Worm (Caenorhabditis elegans) whole organism, L1 larva: ENCODE results near the gene nlg-1.
A peak's percentile ranks its signal among the peaks of the same experiment; 100 is the strongest.

ENCODE experiments used
- C34B4.2 ChIP-seq: sonication (generic microtip); optimal IDR thresholded peaks from 2 replicates; lab custom pipeline; 2017; ENCODE audit warnings: mild to moderate bottlenecking, missing genetic modification characterization, missing compliant biosample characterization
- F16B12.6 ChIP-seq: fragments of 150-350 bp; optimal IDR thresholded peaks from 2 replicates; lab custom pipeline; 2014; ENCODE audit warnings: missing biosample characterization, missing genetic modification characterization
- Y116A8C.19 ChIP-seq: sonication (generic microtip); optimal IDR thresholded peaks from 2 replicates; lab custom pipeline; 2016; ENCODE audit warnings: missing compliant biosample characterization, missing genetic modification characterization, borderline replicate concordance
- ama-1 ChIP-seq: fragments of 150-350 bp; optimal IDR thresholded peaks from 2 replicates; lab custom pipeline; 2014
- blmp-1 ChIP-seq: fragments of 150-350 bp; optimal IDR thresholded peaks from 2 replicates; lab custom pipeline; 2014; ENCODE audit warnings: missing biosample characterization, missing genetic modification characterization
- ceh-63 ChIP-seq: fragments of 200-800 bp; sonication (Bioruptor generic); optimal IDR thresholded peaks from 2 replicates; lab custom pipeline; 2018; ENCODE audit warnings: mild to moderate bottlenecking, missing genetic modification characterization, missing compliant biosample characterization
- ceh-82 ChIP-seq, 3 experiments: fragments of 150-350 bp in 1 of 3; sonication (generic microtip) in 2 of 3; optimal IDR thresholded peaks; 2 replicates each; lab custom pipeline; 2014 to 2017; ENCODE audit warnings: missing biosample characterization in 3 of 3, missing genetic modification characterization in 3 of 3
- ceh-88 ChIP-seq: fragments of 200-800 bp; sonication (Bioruptor generic); IDR thresholded peaks from 2 replicates; pipeline ENCODE4 v1.3.6; 2022; ENCODE audit warnings: missing genetic modification characterization, missing compliant biosample characterization
- ceh-90 ChIP-seq: sonication (generic microtip); optimal IDR thresholded peaks from 2 replicates; lab custom pipeline; 2016; ENCODE audit warnings: missing genetic modification characterization, missing compliant biosample characterization
- egl-13 ChIP-seq: sonication (generic microtip); optimal IDR thresholded peaks from 2 replicates; lab custom pipeline; 2016; ENCODE audit warnings: missing genotype, missing genetic modification reagents, missing genetic modification characterization, missing compliant biosample characterization
- egl-27 ChIP-seq, 2 experiments: fragments of 150-350 bp in 1 of 2; sonication (generic microtip); optimal IDR thresholded peaks; 3 replicates each; lab custom pipeline; 2017 to 2018; ENCODE audit warnings: missing biosample characterization in 2 of 2, missing genetic modification characterization in 2 of 2, missing genetic modification reagents in 2 of 2
- ets-5 ChIP-seq: fragments of 200-800 bp; sonication (Bioruptor generic); IDR thresholded peaks from 2 replicates; pipeline ENCODE4 v1.3.6; 2022; ENCODE audit warnings: missing genetic modification characterization, missing compliant biosample characterization
- fkh-10 ChIP-seq: sonication (generic microtip); optimal IDR thresholded peaks from 2 replicates; lab custom pipeline; 2017; ENCODE audit warnings: missing biosample characterization, missing genetic modification reagents, missing genetic modification characterization
- fkh-8 ChIP-seq: sonication (generic microtip); optimal IDR thresholded peaks from 2 replicates; lab custom pipeline; 2016; ENCODE audit warnings: mild to moderate bottlenecking, missing genetic modification characterization, missing compliant biosample characterization
- fos-1 ChIP-seq: fragments of 150-350 bp; optimal IDR thresholded peaks from 2 replicates; lab custom pipeline; 2014; ENCODE audit warnings: missing biosample characterization, missing genetic modification characterization
- grh-1 ChIP-seq: fragments of 200-800 bp; sonication (Bioruptor generic); IDR thresholded peaks from 2 replicates; pipeline ENCODE4 v1.3.6; 2022; ENCODE audit warnings: missing genetic modification reagents, missing genetic modification characterization, missing compliant biosample characterization
- hlh-4 ChIP-seq: sonication (generic microtip); optimal IDR thresholded peaks from 2 replicates; lab custom pipeline; 2016; ENCODE audit warnings: mild to moderate bottlenecking, missing genetic modification characterization, missing compliant biosample characterization
- hpl-2 ChIP-seq: fragments of 150-350 bp; optimal IDR thresholded peaks from 2 replicates; lab custom pipeline; 2014; ENCODE audit warnings: missing biosample characterization, missing genetic modification reagents, missing genetic modification characterization
- irx-1 ChIP-seq: sonication (generic microtip); optimal IDR thresholded peaks from 2 replicates; lab custom pipeline; 2016; ENCODE audit warnings: missing genetic modification characterization, missing compliant biosample characterization
- jun-1 ChIP-seq: fragments of 150-350 bp; optimal IDR thresholded peaks from 2 replicates; lab custom pipeline; 2014; ENCODE audit warnings: missing biosample characterization, missing genetic modification reagents, missing genetic modification characterization
- lin-13 ChIP-seq: fragments of 150-350 bp; optimal IDR thresholded peaks from 2 replicates; lab custom pipeline; 2014; ENCODE audit warnings: missing biosample characterization, missing genetic modification reagents, missing genetic modification characterization
- lin-14 ChIP-seq: fragments of 200-800 bp; sonication (Bioruptor generic); optimal IDR thresholded peaks from 2 replicates; lab custom pipeline; 2018; ENCODE audit warnings: mild to moderate bottlenecking, missing genetic modification characterization, moderate library complexity, missing compliant biosample characterization
- lin-15B ChIP-seq: fragments of 150-350 bp; sonication (generic microtip); optimal IDR thresholded peaks from 3 replicates; lab custom pipeline; 2014; ENCODE audit warnings: missing biosample characterization, missing genetic modification characterization
- lsy-2 ChIP-seq, 2 experiments: fragments of 150-350 bp; optimal IDR thresholded peaks; 2 replicates each; lab custom pipeline; 2014; ENCODE audit warnings: missing biosample characterization in 2 of 2, missing genetic modification characterization in 2 of 2
- mep-1 ChIP-seq: fragments of 150-350 bp; optimal IDR thresholded peaks from 2 replicates; lab custom pipeline; 2014; ENCODE audit warnings: missing biosample characterization, missing genetic modification characterization
- nhr-11 ChIP-seq: fragments of 150-350 bp; optimal IDR thresholded peaks from 2 replicates; lab custom pipeline; 2014; ENCODE audit warnings: missing biosample characterization, missing genetic modification characterization
- nhr-12 ChIP-seq: sonication (generic microtip); optimal IDR thresholded peaks from 2 replicates; lab custom pipeline; 2017; ENCODE audit warnings: missing biosample characterization, missing genetic modification characterization
- nhr-28 ChIP-seq: fragments of 150-350 bp; optimal IDR thresholded peaks from 2 replicates; lab custom pipeline; 2014; ENCODE audit warnings: missing biosample characterization, missing genetic modification characterization
- nhr-47 ChIP-seq: sonication (generic microtip); optimal IDR thresholded peaks from 2 replicates; lab custom pipeline; 2016; ENCODE audit warnings: mild to moderate bottlenecking, missing genetic modification characterization, moderate library complexity, missing compliant biosample characterization
- nhr-71 ChIP-seq: sonication (generic microtip); optimal IDR thresholded peaks from 2 replicates; lab custom pipeline; 2016; ENCODE audit warnings: mild to moderate bottlenecking, missing genetic modification characterization, moderate library complexity, missing compliant biosample characterization
- nhr-84 ChIP-seq: sonication (generic microtip); optimal IDR thresholded peaks from 2 replicates; lab custom pipeline; 2017; ENCODE audit warnings: missing biosample characterization, missing genetic modification characterization
- nhr-85 ChIP-seq: sonication (generic microtip); peaks from one replicate; lab custom pipeline; 2016; ENCODE audit warnings: missing genetic modification characterization, inconsistent platforms, missing compliant biosample characterization
- pag-3 ChIP-seq: sonication (generic microtip); optimal IDR thresholded peaks from 2 replicates; lab custom pipeline; 2017; ENCODE audit warnings: missing genetic modification characterization, mild to moderate bottlenecking, missing compliant biosample characterization, antibody characterized with exemption, borderline replicate concordance; ENCODE audit not compliant: insufficient read depth
- pax-3 ChIP-seq: fragments of 200-800 bp; sonication (Bioruptor generic); optimal IDR thresholded peaks from 2 replicates; lab custom pipeline; 2018; ENCODE audit warnings: mild to moderate bottlenecking, missing genetic modification characterization, moderate library complexity, missing compliant biosample characterization
- pqm-1 ChIP-seq: sonication (generic microtip); optimal IDR thresholded peaks from 3 replicates; lab custom pipeline; 2017; ENCODE audit warnings: missing biosample characterization, missing genetic modification characterization
- skn-1 ChIP-seq: fragments of 150-350 bp; optimal IDR thresholded peaks from 2 replicates; lab custom pipeline; 2014; ENCODE audit warnings: missing biosample characterization, missing genetic modification characterization
- snpc-4 ChIP-seq: fragments of 150-350 bp; optimal IDR thresholded peaks from 2 replicates; lab custom pipeline; 2014; ENCODE audit warnings: missing biosample characterization, missing genetic modification characterization
- snu-23 ChIP-seq: sonication (generic microtip); optimal IDR thresholded peaks from 2 replicates; lab custom pipeline; 2016; ENCODE audit warnings: missing genetic modification characterization, missing compliant biosample characterization
- sup-37 ChIP-seq: fragments of 200-800 bp; sonication (Bioruptor generic); optimal IDR thresholded peaks from 2 replicates; lab custom pipeline; 2018; ENCODE audit warnings: mild to moderate bottlenecking, missing genetic modification characterization, missing compliant biosample characterization
- swsn-7 ChIP-seq: sonication (generic microtip); optimal IDR thresholded peaks from 2 replicates; lab custom pipeline; 2016; ENCODE audit warnings: missing genetic modification characterization, missing compliant biosample characterization
- tbx-2 ChIP-seq: sonication (generic microtip); optimal IDR thresholded peaks from 2 replicates; lab custom pipeline; 2016; ENCODE audit warnings: missing genetic modification characterization, missing compliant biosample characterization
- tlp-1 ChIP-seq: fragments of 150-350 bp; optimal IDR thresholded peaks from 2 replicates; lab custom pipeline; 2014; ENCODE audit warnings: missing biosample characterization, missing genetic modification characterization
- unc-30 ChIP-seq: sonication (generic microtip); optimal IDR thresholded peaks from 2 replicates; lab custom pipeline; 2017; ENCODE audit warnings: missing biosample characterization, missing genetic modification characterization
- unc-62 ChIP-seq: fragments of 150-350 bp; optimal IDR thresholded peaks from 2 replicates; lab custom pipeline; 2014; ENCODE audit warnings: missing biosample characterization, missing genetic modification reagents, missing genetic modification characterization
- unc-98 ChIP-seq: fragments of 200-800 bp; sonication (Bioruptor generic); IDR thresholded peaks from 2 replicates; pipeline ENCODE4 v1.3.6; 2022; ENCODE audit warnings: missing genetic modification characterization, missing compliant biosample characterization
- xbp-1 ChIP-seq: sonication (generic microtip); optimal IDR thresholded peaks from 2 replicates; lab custom pipeline; 2016; ENCODE audit warnings: missing genetic modification characterization, missing compliant biosample characterization
- zag-1 ChIP-seq: fragments of 150-350 bp; optimal IDR thresholded peaks from 2 replicates; lab custom pipeline; 2014; ENCODE audit warnings: missing biosample characterization, missing genetic modification characterization
- zip-4 ChIP-seq: fragments of 200-800 bp; sonication (Bioruptor generic); optimal IDR thresholded peaks from 2 replicates; lab custom pipeline; 2018; ENCODE audit warnings: mild to moderate bottlenecking, missing genetic modification characterization, moderate library complexity, missing compliant biosample characterization
- ztf-11 ChIP-seq, 2 experiments: sonication (generic microtip); optimal IDR thresholded peaks; 2 replicates each; lab custom pipeline; 2016 to 2017; ENCODE audit warnings: missing genetic modification characterization in 2 of 2, missing biosample characterization in 1 of 2, missing compliant biosample characterization in 1 of 2
- ztf-4 ChIP-seq: fragments of 150-350 bp; optimal IDR thresholded peaks from 2 replicates; lab custom pipeline; 2014; ENCODE audit warnings: missing biosample characterization, missing genetic modification characterization

Gene nlg-1

ce11 chrX:13631122-13631672, at the start of gene nlg-1:
Gene nlg-1, minus strand, starts transcription at chrX:13631172.
- TF ChIP-seq fkh-10 (GFP tag; lab: Kevin White, UChicago) (peak; percentile 78), blmp-1 (tag; lab: Kevin White, UChicago) (no peak), hlh-4 (tag; lab: Kevin White, UChicago) (no peak), jun-1 (no peak), snu-23 (no peak), xbp-1 (tag; lab: Kevin White, UChicago) (no peak), lin-14 (GFP tag; lab: Kevin White, UChicago) (peak; percentile 74)
- TF ChIP-seq, all 84 proteins: peak for 2

ce11 chrX:13676892-13677291, 45.9 kb upstream of the nlg-1 start, which contains the start of gene gck-4:
Gene gck-4, plus strand, starts transcription at chrX:13677192.
- TF ChIP-seq C34B4.2 (tag; lab: Kevin White, UChicago) (no peak), blmp-1 (tag; lab: Kevin White, UChicago) (peak; percentile 21)

ce11 chrX:13675444-13675843, 44.5 kb upstream of the nlg-1 start:
- TF ChIP-seq nhr-47 (tag; lab: Kevin White, UChicago): peak; percentile 17
- TF ChIP-seq ztf-11 (tag; optimal IDR thresholded peaks at IDR 0.05; lab: Kevin White, UChicago): peak in 1 of 2 experiments; percentile 16
- no peak for TF ChIP-seq egl-27 (tag; optimal IDR thresholded peaks at IDR 0.05; lab: Kevin White, UChicago)
- TF ChIP-seq egl-13: no peak
- no peak for TF ChIP-seq unc-98 (GFP tag; lab: Robert Waterston, UW)
- no peak for TF ChIP-seq grh-1 (GFP tag; lab: Robert Waterston, UW)
- no peak for TF ChIP-seq lin-13
- peak; percentile 45 for TF ChIP-seq mep-1
- peak; percentile 1 for TF ChIP-seq skn-1 (tag; lab: Kevin White, UChicago)
- no peak for TF ChIP-seq lin-15B
- no peak for TF ChIP-seq pag-3 (tag; lab: Kevin White, UChicago)
- no peak for TF ChIP-seq irx-1 (tag; lab: Kevin White, UChicago)
- TF ChIP-seq hpl-2 (GFP tag; lab: Kevin White, UChicago): no peak
- no peak for TF ChIP-seq zag-1 (tag; lab: Kevin White, UChicago)
- TF ChIP-seq lsy-2 (tag; optimal IDR thresholded peaks at IDR 0.05; lab: Kevin White, UChicago): peak; percentile 25 to 32
- no peak for TF ChIP-seq ama-1 (lab: Kevin White, UChicago)
- TF ChIP-seq ceh-88 (GFP tag; lab: Robert Waterston, UW): no peak
- TF ChIP-seq ceh-90 (tag; lab: Kevin White, UChicago): no peak
- TF ChIP-seq nhr-11 (tag; lab: Kevin White, UChicago): no peak
- TF ChIP-seq unc-62 (GFP tag; lab: Kevin White, UChicago): no peak
- peak in 1 of 3 experiments; percentile 30 for TF ChIP-seq ceh-82 (tag; optimal IDR thresholded peaks at IDR 0.05; lab: Kevin White, UChicago)
- no peak for TF ChIP-seq pqm-1 (tag; lab: Kevin White, UChicago)
- TF ChIP-seq sup-37 (GFP tag; lab: Kevin White, UChicago): no peak
- TF ChIP-seq snpc-4 (tag; lab: Kevin White, UChicago): no peak
- TF ChIP-seq fkh-8 (tag; lab: Kevin White, UChicago): no peak
- TF ChIP-seq blmp-1 (tag; lab: Kevin White, UChicago): peak; percentile 59
- no peak for TF ChIP-seq nhr-84 (tag; lab: Kevin White, UChicago)
- TF ChIP-seq tbx-2 (tag; lab: Kevin White, UChicago): no peak
- no peak for TF ChIP-seq nhr-12 (tag; lab: Kevin White, UChicago)
- TF ChIP-seq hlh-4 (tag; lab: Kevin White, UChicago): no peak
- TF ChIP-seq nhr-71: no peak
- peak; percentile 80 for TF ChIP-seq nhr-85
- peak; percentile 28 for TF ChIP-seq swsn-7 (tag; lab: Kevin White, UChicago)
- no peak for TF ChIP-seq ets-5 (GFP tag; lab: Robert Waterston, UW)
- no peak for TF ChIP-seq fos-1 (tag; lab: Kevin White, UChicago)
- no peak for TF ChIP-seq F16B12.6
- TF ChIP-seq tlp-1 (tag; lab: Kevin White, UChicago): no peak
- no peak for TF ChIP-seq zip-4 (GFP tag; lab: Kevin White, UChicago)
- no peak for TF ChIP-seq pax-3 (tag; lab: Kevin White, UChicago)
- no peak for TF ChIP-seq unc-30 (tag; lab: Kevin White, UChicago)
- no peak for TF ChIP-seq ceh-63 (GFP tag; lab: Kevin White, UChicago)
- TF ChIP-seq ztf-4 (tag; lab: Kevin White, UChicago): no peak
- no peak for TF ChIP-seq nhr-28 (tag; lab: Kevin White, UChicago)
- no peak for TF ChIP-seq Y116A8C.19
